Fruit fly (Drosophila melanogaster) whole organism, embryonic: Measurements from ENCODE around the gene hbt.
A peak's percentile ranks its signal among the peaks of the same experiment; 100 is the strongest.

Source experiments
- BEAF-32 ChIP-seq: fragments of 200-800 bp; sonication (Bioruptor generic); optimal IDR thresholded peaks from 3 replicates; lab custom pipeline; 2017; ENCODE audit warnings: missing biosample characterization, missing genetic modification characterization, mild to moderate bottlenecking, moderate library complexity, missing genetic modification reagents
- CG10979 ChIP-seq: fragments of 200-800 bp; sonication (Bioruptor generic); optimal IDR thresholded peaks from 2 replicates; lab custom pipeline; 2018; ENCODE audit warnings: missing biosample characterization, mild to moderate bottlenecking, missing genetic modification characterization, moderate library complexity
- CG12659 ChIP-seq: fragments of 200-800 bp; sonication (Bioruptor generic); optimal IDR thresholded peaks from 3 replicates; lab custom pipeline; 2017; ENCODE audit warnings: mild to moderate bottlenecking, missing biosample characterization, missing genetic modification reagents, missing genetic modification characterization
- CG13287 ChIP-seq: fragments of 200-800 bp; sonication (Bioruptor generic); IDR thresholded peaks from 2 replicates; pipeline ENCODE4 v1.3.6; 2022; ENCODE audit warnings: missing biosample characterization, missing genetic modification characterization; ENCODE audit not compliant: partially characterized antibody
- CG13775 ChIP-seq: fragments of 200-800 bp; sonication (Bioruptor generic); optimal IDR thresholded peaks from 3 replicates; lab custom pipeline; 2017; ENCODE audit warnings: missing biosample characterization, mild to moderate bottlenecking, missing genetic modification characterization
- CG14710 ChIP-seq: fragments of 200-800 bp; sonication (Bioruptor generic); optimal IDR thresholded peaks from 3 replicates; lab custom pipeline; 2019; ENCODE audit warnings: missing biosample characterization, mild to moderate bottlenecking, missing genetic modification characterization, moderate library complexity
- CG15696 ChIP-seq: fragments of 200-800 bp; sonication (Bioruptor generic); optimal IDR thresholded peaks from 2 replicates; lab custom pipeline; 2019; ENCODE audit warnings: missing biosample characterization, mild to moderate bottlenecking, missing genetic modification characterization, moderate library complexity
- CG16813 ChIP-seq: fragments of 200-800 bp; sonication (Bioruptor generic); IDR thresholded peaks from 3 replicates; pipeline ENCODE4 v1.3.6; 2022; ENCODE audit warnings: missing biosample characterization, missing genetic modification characterization; ENCODE audit not compliant: partially characterized antibody
- CG2199 ChIP-seq: fragments of 200-800 bp; sonication (Bioruptor generic); IDR thresholded peaks from 3 replicates; pipeline ENCODE4 v1.3.6; 2022; ENCODE audit warnings: missing biosample characterization, missing genetic modification characterization
- CG2712 ChIP-seq: fragments of 200-800 bp; optimal IDR thresholded peaks from 3 replicates; lab custom pipeline; 2019; ENCODE audit warnings: missing biosample characterization, mild to moderate bottlenecking, missing genetic modification characterization, moderate library complexity
- CG30020 ChIP-seq: fragments of 200-800 bp; optimal IDR thresholded peaks from 2 replicates; lab custom pipeline; 2019; ENCODE audit warnings: missing biosample characterization, mild to moderate bottlenecking, missing genetic modification characterization, moderate library complexity
- CG33213 ChIP-seq: fragments of 200-800 bp; sonication (Bioruptor generic); optimal IDR thresholded peaks from 3 replicates; lab custom pipeline; 2016; ENCODE audit warnings: missing biosample characterization, missing genetic modification characterization
- CG34422 ChIP-seq: fragments of 200-800 bp; sonication (Bioruptor generic); IDR thresholded peaks from 3 replicates; pipeline ENCODE4 v1.3.6; 2022; ENCODE audit warnings: missing biosample characterization, missing genetic modification characterization
- CG4360 ChIP-seq: fragments of 200-800 bp; sonication (Bioruptor generic); IDR thresholded peaks from 2 replicates; pipeline ENCODE4 v1.3.6; 2022; ENCODE audit warnings: missing biosample characterization, missing genetic modification characterization
- CG4820 ChIP-seq: fragments of 200-800 bp; sonication (Bioruptor generic); optimal IDR thresholded peaks from 3 replicates; lab custom pipeline; 2016; ENCODE audit warnings: missing biosample characterization, missing genetic modification characterization
- CG6683 ChIP-seq: fragments of 200-800 bp; sonication (Bioruptor generic); optimal IDR thresholded peaks from 2 replicates; lab custom pipeline; 2017; ENCODE audit warnings: missing biosample characterization, mild to moderate bottlenecking, missing genetic modification characterization, missing genetic modification reagents
- CG6689 ChIP-seq: fragments of 200-800 bp; sonication (Bioruptor generic); IDR thresholded peaks from 2 replicates; pipeline ENCODE4 v1.3.6; 2022; ENCODE audit warnings: missing biosample characterization, missing genetic modification characterization
- CG8281 ChIP-seq: fragments of 200-800 bp; sonication (Bioruptor generic); optimal IDR thresholded peaks from 2 replicates; lab custom pipeline; 2018; ENCODE audit warnings: missing biosample characterization, mild to moderate bottlenecking, missing genetic modification characterization, moderate library complexity
- CHES-1-like ChIP-seq: fragments of 200-800 bp; sonication (Bioruptor generic); optimal IDR thresholded peaks from 2 replicates; lab custom pipeline; 2016; ENCODE audit warnings: missing biosample characterization, missing genetic modification characterization
- D ChIP-seq, 2 experiments: fragments of 200-800 bp in 1 of 2; fragments of >200 bp in 1 of 2; sonication (Bioruptor generic) in 1 of 2; optimal IDR thresholded peaks; 2 replicates in 1 of 2; 3 replicates in 1 of 2; lab custom pipeline; 2017; ENCODE audit warnings: mild to moderate bottlenecking in 1 of 2, missing biosample characterization in 1 of 2, missing genetic modification characterization in 1 of 2, missing genetic modification reagents in 1 of 2
- E2f1 ChIP-seq: fragments of 200-800 bp; sonication (Bioruptor generic); IDR thresholded peaks from 2 replicates; pipeline ENCODE4 v1.3.6; 2022; ENCODE audit warnings: missing biosample characterization, missing genetic modification characterization
- Ets65A ChIP-seq: fragments of 200-800 bp; sonication (Bioruptor generic); peaks from one replicate; lab custom pipeline; 2016; ENCODE audit warnings: missing biosample characterization, missing genetic modification characterization
- Gug ChIP-seq: fragments of 200-800 bp; sonication (Bioruptor generic); IDR thresholded peaks from 4 replicates; pipeline ENCODE4 v1.3.6; 2022; ENCODE audit warnings: missing biosample characterization, missing genetic modification characterization
- MBD-R2 ChIP-seq: fragments of 200-800 bp; sonication (Bioruptor generic); IDR thresholded peaks from 2 replicates; pipeline ENCODE4 v1.3.6; 2022; ENCODE audit warnings: missing biosample characterization, missing genetic modification characterization
- MESR4 ChIP-seq: fragments of 200-800 bp; sonication (Bioruptor generic); optimal IDR thresholded peaks from 2 replicates; lab custom pipeline; 2018; ENCODE audit warnings: missing biosample characterization, mild to moderate bottlenecking, missing genetic modification characterization, moderate library complexity
- Ptx1 ChIP-seq: fragments of 200-800 bp; sonication (Bioruptor generic); IDR thresholded peaks from 2 replicates; pipeline ENCODE4 v1.3.6; 2022; ENCODE audit warnings: missing biosample characterization, missing genetic modification characterization
- Rfx ChIP-seq: fragments of 200-800 bp; sonication (Bioruptor generic); IDR thresholded peaks from 2 replicates; pipeline ENCODE4 v1.3.6; 2022; ENCODE audit warnings: missing biosample characterization, missing genetic modification characterization
- abd-A ChIP-seq: fragments of 200-800 bp; sonication (Bioruptor generic); optimal IDR thresholded peaks from 3 replicates; lab custom pipeline; 2019; ENCODE audit warnings: missing biosample characterization, mild to moderate bottlenecking, missing genetic modification characterization, moderate library complexity
- al ChIP-seq: fragments of 200-800 bp; sonication (Bioruptor generic); IDR thresholded peaks from 2 replicates; pipeline ENCODE4 v1.3.6; 2022; ENCODE audit warnings: missing biosample characterization, missing genetic modification characterization
- ara ChIP-seq: fragments of 200-800 bp; sonication (Bioruptor generic); IDR thresholded peaks from 2 replicates; pipeline ENCODE4 v1.3.6; 2022; ENCODE audit warnings: missing biosample characterization, missing genetic modification characterization
- ase ChIP-seq: fragments of 200-800 bp; sonication (Bioruptor generic); IDR thresholded peaks from 3 replicates; pipeline ENCODE4 v1.3.6; 2022; ENCODE audit warnings: missing biosample characterization, missing genetic modification characterization
- bcd ChIP-seq: fragments of 200-800 bp; sonication (Bioruptor generic); optimal IDR thresholded peaks from 2 replicates; lab custom pipeline; 2017; ENCODE audit warnings: missing biosample characterization, mild to moderate bottlenecking, missing genetic modification characterization
- dm ChIP-seq: fragments of 200-800 bp; sonication (Bioruptor generic); optimal IDR thresholded peaks from 3 replicates; lab custom pipeline; 2016; ENCODE audit warnings: missing biosample characterization, missing genetic modification characterization
- eve ChIP-seq, 2 experiments: fragments of >200 bp; optimal IDR thresholded peaks; 2 replicates each; lab custom pipeline; 2017; ENCODE audit warnings: missing biosample characterization in 2 of 2, missing genetic modification characterization in 2 of 2
- gfzf ChIP-seq: fragments of 200-800 bp; sonication (Bioruptor generic); optimal IDR thresholded peaks from 2 replicates; lab custom pipeline; 2016; ENCODE audit warnings: missing biosample characterization, mild to moderate bottlenecking, missing genetic modification characterization, moderate library complexity
- ken ChIP-seq: fragments of 200-800 bp; sonication (Bioruptor generic); IDR thresholded peaks from 3 replicates; pipeline ENCODE4 v1.3.6; 2022; ENCODE audit warnings: missing biosample characterization, missing genetic modification characterization
- lmd ChIP-seq: fragments of 200-800 bp; sonication (Bioruptor generic); IDR thresholded peaks from 2 replicates; pipeline ENCODE4 v1.3.6; 2022; ENCODE audit warnings: missing biosample characterization, missing genetic modification characterization
- mam ChIP-seq: fragments of 200-800 bp; sonication (Bioruptor generic); optimal IDR thresholded peaks from 3 replicates; lab custom pipeline; 2016; ENCODE audit warnings: missing biosample characterization, missing genetic modification characterization
- oc ChIP-seq: fragments of 200-800 bp; sonication (Bioruptor generic); optimal IDR thresholded peaks from 2 replicates; lab custom pipeline; 2018; ENCODE audit warnings: missing biosample characterization, mild to moderate bottlenecking, missing genetic modification characterization, moderate library complexity
- pzg ChIP-seq: fragments of 200-800 bp; sonication (Bioruptor generic); optimal IDR thresholded peaks from 3 replicates; lab custom pipeline; 2018; ENCODE audit warnings: missing biosample characterization, mild to moderate bottlenecking, missing genetic modification characterization, moderate library complexity
- sens ChIP-seq: fragments of 200-800 bp; sonication (Bioruptor generic); peaks from one replicate; lab custom pipeline; 2016; ENCODE audit warnings: missing biosample characterization, missing genetic modification characterization
- sisA ChIP-seq: fragments of 200-800 bp; sonication (Bioruptor generic); IDR thresholded peaks from 2 replicates; pipeline ENCODE4 v1.3.6; 2022; ENCODE audit warnings: missing biosample characterization, missing genetic modification characterization
- sna ChIP-seq: fragments of 200-800 bp; sonication (Bioruptor generic); IDR thresholded peaks from 2 replicates; pipeline ENCODE4 v1.3.6; 2022; ENCODE audit warnings: missing biosample characterization, missing genetic modification characterization; ENCODE audit not compliant: partially characterized antibody
- sug ChIP-seq: fragments of 200-800 bp; optimal IDR thresholded peaks from 2 replicates; lab custom pipeline; 2019; ENCODE audit warnings: missing biosample characterization, mild to moderate bottlenecking, missing genetic modification characterization, moderate library complexity
- tap ChIP-seq: fragments of 200-800 bp; optimal IDR thresholded peaks from 3 replicates; lab custom pipeline; 2019; ENCODE audit warnings: missing biosample characterization, mild to moderate bottlenecking, missing genetic modification characterization, moderate library complexity
- tgo ChIP-seq: fragments of 200-800 bp; sonication (Bioruptor generic); IDR thresholded peaks from 3 replicates; pipeline ENCODE4 v1.3.6; 2022; ENCODE audit warnings: missing biosample characterization, missing genetic modification characterization
- tll ChIP-seq, 2 experiments: fragments of 200-800 bp in 1 of 2; fragments of >200 bp in 1 of 2; sonication (Bioruptor generic) in 1 of 2; optimal IDR thresholded peaks; 2 replicates each; lab custom pipeline; 2017 to 2019; ENCODE audit warnings: missing biosample characterization in 2 of 2, missing genetic modification characterization in 2 of 2, mild to moderate bottlenecking in 1 of 2, moderate library complexity in 1 of 2
- ttk ChIP-seq: fragments of 200-800 bp; sonication (Bioruptor generic); IDR thresholded peaks from 2 replicates; pipeline ENCODE4 v2.1.2; 2022; ENCODE audit warnings: missing biosample characterization, missing genetic modification characterization
- zen ChIP-seq: fragments of 200-800 bp; sonication (Bioruptor generic); optimal IDR thresholded peaks from 3 replicates; lab custom pipeline; 2018; ENCODE audit warnings: missing biosample characterization, mild to moderate bottlenecking, missing genetic modification characterization, moderate library complexity

hbt gene

DNA sequence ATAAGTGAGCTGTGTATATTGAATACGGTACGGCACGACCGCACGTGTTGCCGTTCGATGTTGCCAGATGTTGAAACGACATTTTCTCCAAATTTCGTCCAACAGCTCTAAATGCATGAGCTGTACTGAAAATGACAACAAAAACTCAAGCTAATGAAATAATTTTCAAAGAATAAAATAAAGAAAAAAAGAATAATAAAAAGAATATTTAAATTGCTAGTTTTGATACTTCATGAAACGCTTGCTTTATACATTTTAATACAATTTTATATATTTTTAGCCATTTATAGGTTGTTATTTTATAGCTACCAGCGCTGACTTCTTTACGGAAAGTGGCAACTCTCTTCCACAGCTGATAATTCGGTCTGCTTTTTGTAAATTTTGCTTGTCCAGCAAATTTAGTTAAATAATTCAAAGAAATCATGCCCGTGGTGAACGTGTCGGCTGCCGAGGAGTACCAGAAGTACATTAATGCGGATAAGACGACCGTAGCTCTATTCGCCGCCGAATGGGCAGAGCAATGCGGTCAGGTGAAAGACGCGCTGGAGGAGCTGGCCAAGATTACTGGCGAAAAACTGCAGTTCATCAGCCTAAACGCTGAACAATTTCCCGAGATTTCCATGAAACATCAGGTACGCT lies 35.3 kb upstream of the hbt start, which contains the start of the genes Nnp-1 and Grx3 (continued):
- TF ChIP-seq ken (GFP tag; lab: Robert Waterston, UW) = no peak
- TF ChIP-seq eve (GFP tag; optimal IDR thresholded peaks at IDR 0.05; lab: Kevin White, UChicago) = no peak
- TF ChIP-seq CG14710 (tag; lab: Kevin White, UChicago) = peak; percentile 82
- no peak for TF ChIP-seq CG2199 (GFP tag; lab: Robert Waterston, UW)
- no peak for TF ChIP-seq CG2712 (tag; lab: Kevin White, UChicago)
- no peak for TF ChIP-seq ase (GFP tag; lab: Robert Waterston, UW)
- peak; percentile 26 for TF ChIP-seq MESR4 (GFP tag; lab: Kevin White, UChicago)
- 0 out of 2 replicates have a peak, but pooled peaks have one; percentile 24 for TF ChIP-seq E2f1
- TF ChIP-seq sisA (GFP tag; lab: Robert Waterston, UW) = peak; percentile 19; the same call in 1 of the 2 replicates
- TF ChIP-seq tll (GFP tag; optimal IDR thresholded peaks at IDR 0.05; lab: Kevin White, UChicago) = peak in 1 of 2 experiments; percentile 57
- peak; percentile 33 for TF ChIP-seq mam (GFP tag; lab: Kevin White, UChicago)
- TF ChIP-seq CG15696 = peak; percentile 65
- TF ChIP-seq zen (tag; lab: Kevin White, UChicago) = peak; percentile 28
- no peak for TF ChIP-seq CG6683 (GFP tag; lab: Kevin White, UChicago)
- TF ChIP-seq gfzf (GFP tag; lab: Kevin White, UChicago) = peak; percentile 52
- TF ChIP-seq MBD-R2 (GFP tag; lab: Robert Waterston, UW) = peak; percentile 57
- TF ChIP-seq pzg = peak; percentile 49
- TF ChIP-seq tgo (GFP tag; lab: Robert Waterston, UW) = peak; percentile 64
- TF ChIP-seq sug = peak; percentile 82
- TF ChIP-seq CG4820 (GFP tag; lab: Kevin White, UChicago) = peak; percentile 45
- no peak for TF ChIP-seq CHES-1-like (GFP tag; lab: Kevin White, UChicago)
- 0 out of 2 replicates have a peak, but pooled peaks have one; percentile 22 for TF ChIP-seq al (GFP tag; lab: Robert Waterston, UW)
- peak; percentile 44 for TF ChIP-seq CG13775
- TF ChIP-seq Ptx1 (GFP tag; lab: Robert Waterston, UW) = peak; percentile 59
- no peak for TF ChIP-seq tap (tag; lab: Kevin White, UChicago)
- TF ChIP-seq sna (GFP tag; lab: Robert Waterston, UW) = no peak
- TF ChIP-seq CG30020 = peak; percentile 65
- peak; percentile 46; the same call in 1 of the 2 replicates for TF ChIP-seq CG4360 (GFP tag; lab: Robert Waterston, UW)
- peak; percentile 43 for TF ChIP-seq CG10979
- peak; percentile 32; the same call in 1 of the 2 replicates for TF ChIP-seq lmd (GFP tag; lab: Robert Waterston, UW)
- no peak for TF ChIP-seq abd-A (tag; lab: Kevin White, UChicago)
- TF ChIP-seq D (optimal IDR thresholded peaks at IDR 0.05; lab: Kevin White, UChicago) = no peak
- TF ChIP-seq D (GFP tag; optimal IDR thresholded peaks at IDR 0.05; lab: Kevin White, UChicago) = peak; percentile 6
- peak; percentile 34; the same call in 1 of the 2 replicates for TF ChIP-seq ttk (GFP tag; lab: Robert Waterston, UW)
- no peak for TF ChIP-seq oc (tag; lab: Kevin White, UChicago)
- peak; percentile 45 for TF ChIP-seq bcd (GFP tag; lab: Kevin White, UChicago)
- no peak for TF ChIP-seq CG16813 (GFP tag; lab: Robert Waterston, UW)
- TF ChIP-seq Gug = peak; percentile 36; the same call in 1 of the 4 replicates
- TF ChIP-seq sens (GFP tag; lab: Kevin White, UChicago) = no peak
- TF ChIP-seq CG34422 = peak; percentile 65
- 0 out of 2 replicates have a peak, but pooled peaks have one; percentile 30 for TF ChIP-seq CG13287 (GFP tag; lab: Robert Waterston, UW)
- peak; percentile 31 for TF ChIP-seq CG8281 (tag; lab: Kevin White, UChicago)
- peak; percentile 71 for TF ChIP-seq Ets65A (GFP tag; lab: Kevin White, UChicago)
- TF ChIP-seq dm (GFP tag; lab: Kevin White, UChicago) = peak; percentile 88
- TF ChIP-seq Rfx = peak; percentile 61
- TF ChIP-seq CG33213 (GFP tag; lab: Kevin White, UChicago) = no peak
- TF ChIP-seq ara (GFP tag; lab: Robert Waterston, UW) = no peak
- peak; percentile 41 for TF ChIP-seq BEAF-32 (GFP tag; lab: Kevin White, UChicago)
- peak; percentile 49 for TF ChIP-seq CG6689 (GFP tag; lab: Robert Waterston, UW)
- TF ChIP-seq CG12659 (GFP tag; lab: Kevin White, UChicago) = peak; percentile 79
